Worm (Caenorhabditis elegans) whole organism, late embryonic: ENCODE measurements around the gene C33A11.2.

Experiments used
- C08G9.2 ChIP-seq: sonication (generic microtip); optimal IDR thresholded peaks from 2 replicates; lab custom pipeline; 2016; ENCODE audit warnings: mild to moderate bottlenecking, missing genetic modification characterization, moderate library complexity, missing compliant biosample characterization
- T23F11.4 ChIP-seq: fragments of 200-800 bp; sonication (Bioruptor generic); optimal IDR thresholded peaks from 2 replicates; lab custom pipeline; 2018; ENCODE audit warnings: mild to moderate bottlenecking, missing genetic modification characterization, missing compliant biosample characterization
- Y22D7AL.16 ChIP-seq: sonication (generic microtip); optimal IDR thresholded peaks from 2 replicates; lab custom pipeline; 2016; ENCODE audit warnings: missing genetic modification characterization, missing compliant biosample characterization
- ceh-14 ChIP-seq: sonication (generic microtip); optimal IDR thresholded peaks from 2 replicates; lab custom pipeline; 2016; ENCODE audit warnings: missing genotype, missing genetic modification characterization, missing compliant biosample characterization
- ceh-18 ChIP-seq: sonication (generic microtip); optimal IDR thresholded peaks from 2 replicates; lab custom pipeline; 2016; ENCODE audit warnings: missing genetic modification characterization, missing compliant biosample characterization
- ceh-22 ChIP-seq: sonication (generic microtip); optimal IDR thresholded peaks from 2 replicates; lab custom pipeline; 2017; ENCODE audit warnings: missing biosample characterization, missing genetic modification characterization
- fkh-6 ChIP-seq: sonication (generic microtip); optimal IDR thresholded peaks from 2 replicates; lab custom pipeline; 2016; ENCODE audit warnings: missing genetic modification characterization, missing compliant biosample characterization
- mec-3 ChIP-seq: sonication (generic microtip); optimal IDR thresholded peaks from 2 replicates; lab custom pipeline; 2016; ENCODE audit warnings: borderline replicate concordance, missing genetic modification characterization, missing compliant biosample characterization
- nhr-11 ChIP-seq: fragments of 150-350 bp; optimal IDR thresholded peaks from 2 replicates; lab custom pipeline; 2014; ENCODE audit warnings: missing biosample characterization, missing genetic modification characterization
- pha-4 ChIP-seq: fragments of 150-350 bp; optimal IDR thresholded peaks from 2 replicates; lab custom pipeline; 2018; ENCODE audit warnings: missing biosample characterization, missing genetic modification reagents, missing genetic modification characterization
- pqm-1 ChIP-seq: sonication (generic microtip); optimal IDR thresholded peaks from 2 replicates; lab custom pipeline; 2016; ENCODE audit warnings: missing genetic modification characterization, missing compliant biosample characterization
- ref-2 ChIP-seq: sonication (generic microtip); optimal IDR thresholded peaks from 2 replicates; lab custom pipeline; 2016; ENCODE audit warnings: missing genetic modification characterization, missing compliant biosample characterization

- TF ChIP-seq pqm-1 (tag; lab: Kevin White, UChicago), result no peak
- TF ChIP-seq C08G9.2 (tag; lab: Kevin White, UChicago), result no peak
- TF ChIP-seq Y22D7AL.16, result no peak
- no peak for TF ChIP-seq nhr-11 (tag; lab: Kevin White, UChicago)
- TF ChIP-seq pha-4 (tag; lab: Kevin White, UChicago), result no peak
- TF ChIP-seq ceh-14, result no peak
- no peak for TF ChIP-seq ceh-18 (tag; lab: Kevin White, UChicago)
- no peak for TF ChIP-seq fkh-6 (tag; lab: Kevin White, UChicago)
- no peak for TF ChIP-seq ceh-22 (tag; lab: Kevin White, UChicago)
- TF ChIP-seq ref-2 (tag; lab: Kevin White, UChicago), result peak; percentile 91
- TF ChIP-seq T23F11.4 (GFP tag; lab: Kevin White, UChicago), result no peak
- no peak for TF ChIP-seq mec-3 (tag; lab: Kevin White, UChicago)
These were observed 18.1 kb upstream of the C33A11.2 start for ce11 chrX:15347680-15348079.
